Worm (Caenorhabditis elegans) whole organism, L1 larva: ENCODE data around the gene Y62H9A.5.

ENCODE experiments used
- C04F5.9 ChIP-seq: sonication (generic microtip); optimal IDR thresholded peaks from 2 replicates; lab custom pipeline; 2016; ENCODE audit warnings: missing genetic modification characterization, missing compliant biosample characterization
- C16A3.4 ChIP-seq: fragments of 150-350 bp; optimal IDR thresholded peaks from 2 replicates; lab custom pipeline; 2014; ENCODE audit warnings: missing biosample characterization, missing genetic modification characterization
- Y116A8C.19 ChIP-seq: sonication (generic microtip); optimal IDR thresholded peaks from 2 replicates; lab custom pipeline; 2016; ENCODE audit warnings: missing compliant biosample characterization, missing genetic modification characterization, borderline replicate concordance
- aha-1 ChIP-seq: fragments of 150-350 bp; optimal IDR thresholded peaks from 2 replicates; lab custom pipeline; 2014; ENCODE audit warnings: missing biosample characterization, missing genetic modification characterization
- aly-2 ChIP-seq: fragments of 150-350 bp; optimal IDR thresholded peaks from 2 replicates; lab custom pipeline; 2014; ENCODE audit warnings: missing biosample characterization, missing genetic modification characterization
- ama-1 ChIP-seq: fragments of 150-350 bp; optimal IDR thresholded peaks from 2 replicates; lab custom pipeline; 2014
- blmp-1 ChIP-seq: fragments of 150-350 bp; optimal IDR thresholded peaks from 2 replicates; lab custom pipeline; 2014; ENCODE audit warnings: missing biosample characterization, missing genetic modification characterization
- ceh-63 ChIP-seq: fragments of 200-800 bp; sonication (Bioruptor generic); optimal IDR thresholded peaks from 2 replicates; lab custom pipeline; 2018; ENCODE audit warnings: mild to moderate bottlenecking, missing genetic modification characterization, missing compliant biosample characterization
- ceh-88 ChIP-seq: fragments of 200-800 bp; sonication (Bioruptor generic); IDR thresholded peaks from 2 replicates; pipeline ENCODE4 v1.3.6; 2022; ENCODE audit warnings: missing genetic modification characterization, missing compliant biosample characterization
- ceh-90 ChIP-seq: sonication (generic microtip); optimal IDR thresholded peaks from 2 replicates; lab custom pipeline; 2016; ENCODE audit warnings: missing genetic modification characterization, missing compliant biosample characterization
- dsc-1 ChIP-seq: sonication (generic microtip); optimal IDR thresholded peaks from 2 replicates; lab custom pipeline; 2016; ENCODE audit warnings: mild to moderate bottlenecking, missing genetic modification characterization, missing compliant biosample characterization
- efl-1 ChIP-seq, 4 experiments: fragments of 150-350 bp; optimal IDR thresholded peaks in 3 of 4; peaks in 1 of 4; 1 replicate in 1 of 4; 2 replicates in 3 of 4; lab custom pipeline; 2014; ENCODE audit warnings: missing biosample characterization in 2 of 4, missing genetic modification characterization in 2 of 4, missing genetic modification reagents in 2 of 4
- egl-13 ChIP-seq: sonication (generic microtip); optimal IDR thresholded peaks from 2 replicates; lab custom pipeline; 2016; ENCODE audit warnings: missing genotype, missing genetic modification reagents, missing genetic modification characterization, missing compliant biosample characterization
- elt-2 ChIP-seq: sonication (generic microtip); optimal IDR thresholded peaks from 2 replicates; lab custom pipeline; 2016; ENCODE audit warnings: missing genetic modification characterization, mild to moderate bottlenecking, inconsistent platforms, missing compliant biosample characterization, missing genetic modification reagents
- elt-3 ChIP-seq, 6 experiments: fragments of 150-350 bp in 1 of 6; sonication (generic microtip); optimal IDR thresholded peaks; 2 replicates each; lab custom pipeline; 2017 to 2018; ENCODE audit warnings: missing biosample characterization in 6 of 6, missing genetic modification characterization in 6 of 6, inconsistent platforms in 1 of 6
- ets-5 ChIP-seq: fragments of 200-800 bp; sonication (Bioruptor generic); IDR thresholded peaks from 2 replicates; pipeline ENCODE4 v1.3.6; 2022; ENCODE audit warnings: missing genetic modification characterization, missing compliant biosample characterization
- fkh-8 ChIP-seq: sonication (generic microtip); optimal IDR thresholded peaks from 2 replicates; lab custom pipeline; 2016; ENCODE audit warnings: mild to moderate bottlenecking, missing genetic modification characterization, missing compliant biosample characterization
- hlh-17 ChIP-seq: fragments of 200-800 bp; sonication (Bioruptor generic); optimal IDR thresholded peaks from 2 replicates; lab custom pipeline; 2018; ENCODE audit warnings: missing genetic modification characterization, mild to moderate bottlenecking, missing compliant biosample characterization, moderate library complexity, borderline replicate concordance
- hlh-4 ChIP-seq: sonication (generic microtip); optimal IDR thresholded peaks from 2 replicates; lab custom pipeline; 2016; ENCODE audit warnings: mild to moderate bottlenecking, missing genetic modification characterization, missing compliant biosample characterization
- irx-1 ChIP-seq: sonication (generic microtip); optimal IDR thresholded peaks from 2 replicates; lab custom pipeline; 2016; ENCODE audit warnings: missing genetic modification characterization, missing compliant biosample characterization
- isw-1 ChIP-seq: fragments of 200-800 bp; sonication (Bioruptor generic); IDR thresholded peaks from 2 replicates; pipeline ENCODE4 v1.3.6; 2022; ENCODE audit warnings: missing genetic modification characterization, missing compliant biosample characterization
- lin-13 ChIP-seq: fragments of 150-350 bp; optimal IDR thresholded peaks from 2 replicates; lab custom pipeline; 2014; ENCODE audit warnings: missing biosample characterization, missing genetic modification reagents, missing genetic modification characterization
- lin-14 ChIP-seq: fragments of 200-800 bp; sonication (Bioruptor generic); optimal IDR thresholded peaks from 2 replicates; lab custom pipeline; 2018; ENCODE audit warnings: mild to moderate bottlenecking, missing genetic modification characterization, moderate library complexity, missing compliant biosample characterization
- lin-35 ChIP-seq, 2 experiments: fragments of 150-350 bp; optimal IDR thresholded peaks; 2 replicates each; lab custom pipeline; 2014; ENCODE audit warnings: missing biosample characterization in 2 of 2, missing genetic modification characterization in 2 of 2, missing genetic modification reagents in 2 of 2
- lin-39 ChIP-seq: fragments of 150-350 bp; optimal IDR thresholded peaks from 2 replicates; lab custom pipeline; 2014; ENCODE audit warnings: missing biosample characterization, missing genetic modification reagents, missing genetic modification characterization
- lir-3 ChIP-seq: sonication (generic microtip); optimal IDR thresholded peaks from 2 replicates; lab custom pipeline; 2016; ENCODE audit warnings: mild to moderate bottlenecking, missing genetic modification characterization, moderate library complexity, missing compliant biosample characterization; ENCODE audit not compliant: poor library complexity
- lsy-2 ChIP-seq, 2 experiments: fragments of 150-350 bp; optimal IDR thresholded peaks; 2 replicates each; lab custom pipeline; 2014; ENCODE audit warnings: missing biosample characterization in 2 of 2, missing genetic modification characterization in 2 of 2
- mab-9 ChIP-seq: fragments of 200-800 bp; sonication (Bioruptor generic); IDR thresholded peaks from 2 replicates; pipeline ENCODE4 v1.3.6; 2022; ENCODE audit warnings: missing genetic modification reagents, missing genetic modification characterization, missing compliant biosample characterization
- mdl-1 ChIP-seq, 2 experiments: fragments of 150-350 bp; optimal IDR thresholded peaks; 2 replicates each; lab custom pipeline; 2014 to 2017; ENCODE audit warnings: missing biosample characterization in 2 of 2, missing genetic modification characterization in 2 of 2, inconsistent platforms in 1 of 2
- mep-1 ChIP-seq: fragments of 150-350 bp; optimal IDR thresholded peaks from 2 replicates; lab custom pipeline; 2014; ENCODE audit warnings: missing biosample characterization, missing genetic modification characterization
- nhr-11 ChIP-seq: fragments of 150-350 bp; optimal IDR thresholded peaks from 2 replicates; lab custom pipeline; 2014; ENCODE audit warnings: missing biosample characterization, missing genetic modification characterization
- nhr-20 ChIP-seq: sonication (generic microtip); optimal IDR thresholded peaks from 2 replicates; lab custom pipeline; 2016; ENCODE audit warnings: mild to moderate bottlenecking, missing genetic modification characterization, missing compliant biosample characterization
- nhr-47 ChIP-seq: sonication (generic microtip); optimal IDR thresholded peaks from 2 replicates; lab custom pipeline; 2016; ENCODE audit warnings: mild to moderate bottlenecking, missing genetic modification characterization, moderate library complexity, missing compliant biosample characterization
- nhr-71 ChIP-seq: sonication (generic microtip); optimal IDR thresholded peaks from 2 replicates; lab custom pipeline; 2016; ENCODE audit warnings: mild to moderate bottlenecking, missing genetic modification characterization, moderate library complexity, missing compliant biosample characterization
- nhr-77 ChIP-seq: fragments of 150-350 bp; optimal IDR thresholded peaks from 2 replicates; lab custom pipeline; 2014; ENCODE audit warnings: missing biosample characterization, missing genetic modification characterization
- pqm-1 ChIP-seq: sonication (generic microtip); optimal IDR thresholded peaks from 3 replicates; lab custom pipeline; 2017; ENCODE audit warnings: missing biosample characterization, missing genetic modification characterization
- rnt-1 ChIP-seq: sonication (generic microtip); optimal IDR thresholded peaks from 2 replicates; lab custom pipeline; 2016; ENCODE audit warnings: mild to moderate bottlenecking, missing genetic modification characterization, moderate library complexity, missing compliant biosample characterization
- skn-1 ChIP-seq: fragments of 150-350 bp; optimal IDR thresholded peaks from 2 replicates; lab custom pipeline; 2014; ENCODE audit warnings: missing biosample characterization, missing genetic modification characterization
- sox-4 ChIP-seq: sonication (generic microtip); optimal IDR thresholded peaks from 2 replicates; lab custom pipeline; 2016; ENCODE audit warnings: missing genetic modification characterization, missing compliant biosample characterization
- sptf-1 ChIP-seq: fragments of 150-350 bp; optimal IDR thresholded peaks from 2 replicates; lab custom pipeline; 2014; ENCODE audit warnings: missing biosample characterization, missing genetic modification characterization
- unc-62 ChIP-seq: fragments of 150-350 bp; optimal IDR thresholded peaks from 2 replicates; lab custom pipeline; 2014; ENCODE audit warnings: missing biosample characterization, missing genetic modification reagents, missing genetic modification characterization
- unc-86 ChIP-seq: sonication (generic microtip); optimal IDR thresholded peaks from 2 replicates; lab custom pipeline; 2016; ENCODE audit warnings: missing genetic modification characterization, missing compliant biosample characterization
- unc-98 ChIP-seq: fragments of 200-800 bp; sonication (Bioruptor generic); IDR thresholded peaks from 2 replicates; pipeline ENCODE4 v1.3.6; 2022; ENCODE audit warnings: missing genetic modification characterization, missing compliant biosample characterization
- zip-4 ChIP-seq: fragments of 200-800 bp; sonication (Bioruptor generic); optimal IDR thresholded peaks from 2 replicates; lab custom pipeline; 2018; ENCODE audit warnings: mild to moderate bottlenecking, missing genetic modification characterization, moderate library complexity, missing compliant biosample characterization

Y62H9A.5 gene

ce11 chrX:11910046-11910445, 27.3 kb upstream of the Y62H9A.5 start, which contains the start of gene Y62H9A.15:
TSS of gene Y62H9A.15 (minus strand) at chrX:11910145.
- TF ChIP-seq zip-4 (GFP tag; lab: Kevin White, UChicago) (no peak), elt-3 (tag; optimal IDR thresholded peaks at IDR 0.05; lab: Kevin White, UChicago) (peak in 1 of 6 experiments; percentile 5), lin-13 (GFP tag; lab: Kevin White, UChicago) (no peak), C16A3.4 (no peak), aly-2 (no peak), nhr-11 (tag; lab: Kevin White, UChicago) (no peak), ama-1 (lab: Kevin White, UChicago) (no peak), nhr-47 (tag; lab: Kevin White, UChicago) (no peak), unc-98 (GFP tag; lab: Robert Waterston, UW) (no peak), lir-3 (tag; lab: Kevin White, UChicago) (no peak), sox-4 (no peak), efl-1 (optimal IDR thresholded peaks at IDR 0.05; lab: Kevin White, UChicago) (no peak), efl-1 (GFP tag; optimal IDR thresholded peaks at IDR 0.05 in 1 of 2; lab: Kevin White, UChicago) (no peak), ceh-90 (tag; lab: Kevin White, UChicago) (no peak), nhr-20 (tag; lab: Kevin White, UChicago) (peak; percentile 1), fkh-8 (tag; lab: Kevin White, UChicago) (no peak), mab-9 (GFP tag; lab: Robert Waterston, UW) (no peak), irx-1 (tag; lab: Kevin White, UChicago) (no peak), unc-86 (no peak), Y116A8C.19 (tag; lab: Kevin White, UChicago) (no peak), elt-2 (tag; lab: Kevin White, UChicago) (peak; percentile 13), lin-35 (GFP tag; optimal IDR thresholded peaks at IDR 0.05; lab: Kevin White, UChicago) (peak in 1 of 2 experiments; percentile 9), hlh-4 (tag; lab: Kevin White, UChicago) (no peak), sptf-1 (no peak), C04F5.9 (no peak), egl-13 (no peak), lsy-2 (tag; optimal IDR thresholded peaks at IDR 0.05; lab: Kevin White, UChicago) (no peak), pqm-1 (no peak), ets-5 (no peak), rnt-1 (tag; lab: Kevin White, UChicago) (no peak), ceh-88 (GFP tag; lab: Robert Waterston, UW) (no peak), skn-1 (no peak), mep-1 (tag; lab: Kevin White, UChicago) (no peak), blmp-1 (tag; lab: Kevin White, UChicago) (no peak), dsc-1 (tag; lab: Kevin White, UChicago) (no peak), ceh-63 (no peak), lin-39 (tag; lab: Kevin White, UChicago) (no peak)

ce11 chrX:11909168-11909567, 26.5 kb upstream of the Y62H9A.5 start:
- TF ChIP-seq ceh-88 (GFP tag; lab: Robert Waterston, UW) (no peak), nhr-71 (tag; lab: Kevin White, UChicago) (peak; percentile 14), mdl-1 (tag; optimal IDR thresholded peaks at IDR 0.05; lab: Kevin White, UChicago) (no peak), aha-1 (tag; lab: Kevin White, UChicago) (no peak), unc-62 (no peak), lin-14 (GFP tag; lab: Kevin White, UChicago) (no peak), zip-4 (GFP tag; lab: Kevin White, UChicago) (no peak), elt-2 (tag; lab: Kevin White, UChicago) (peak; percentile 90), isw-1 (no peak), nhr-77 (tag; lab: Kevin White, UChicago) (no peak), hlh-17 (no peak), elt-3 (tag; optimal IDR thresholded peaks at IDR 0.05; lab: Kevin White, UChicago) (no peak), dsc-1 (tag; lab: Kevin White, UChicago) (peak; percentile 44)
